Fruit fly (Drosophila melanogaster): ENCODE measurements around the gene Coq4.
A peak's percentile ranks its signal among the peaks of the same experiment; 100 is the strongest.

The Coq4 gene

DNA sequence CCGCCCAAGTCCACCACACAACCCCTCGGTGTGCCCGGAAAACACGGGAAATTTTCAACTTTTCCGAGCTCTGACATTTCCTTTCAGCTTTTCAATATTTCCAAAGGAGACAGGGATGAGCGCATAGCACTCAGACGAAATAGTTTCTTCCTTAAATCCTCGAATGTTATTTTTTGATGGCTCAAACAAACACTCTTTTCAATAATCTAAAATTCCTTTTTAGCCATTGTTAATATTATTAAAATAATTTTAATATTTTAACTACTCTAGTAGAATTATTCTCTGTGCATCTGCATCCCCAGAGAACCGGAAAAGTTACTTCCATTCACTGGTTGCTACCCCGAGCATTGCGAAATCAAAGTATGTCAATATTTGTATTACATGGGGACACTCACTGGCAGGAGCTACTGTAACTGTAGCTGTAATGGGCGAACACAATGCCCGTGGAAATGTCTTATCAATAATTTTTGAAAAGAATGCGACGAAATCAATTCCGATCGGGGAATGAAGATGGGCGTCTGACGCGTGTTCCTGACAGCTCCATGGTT lies 24.3 kb upstream of the Coq4 start (continued):
- peak; percentile 32 for TF ChIP-seq CG6254 (GFP tag; optimal IDR thresholded peaks at IDR 0.05)
- peak; percentile 9 for TF ChIP-seq CG33557 (GFP tag; optimal IDR thresholded peaks at IDR 0.05)
- TF ChIP-seq PHDP (tag; optimal IDR thresholded peaks at IDR 0.05) = peak; percentile 26
- peak; percentile 26 for TF ChIP-seq Fer1 (GFP tag; optimal IDR thresholded peaks at IDR 0.05)
- peak; percentile 42 for TF ChIP-seq zf30C (GFP tag; optimal IDR thresholded peaks at IDR 0.05)
- TF ChIP-seq Side (GFP tag; optimal IDR thresholded peaks at IDR 0.05) = no peak
- TF ChIP-seq Sry-β (GFP tag; optimal IDR thresholded peaks at IDR 0.05) = peak; percentile 31
- TF ChIP-seq CG17359 (tag; optimal IDR thresholded peaks at IDR 0.05) = peak; percentile 30
- no peak for TF ChIP-seq CG10959 (GFP tag; IDR thresholded peaks at IDR 0.05)
- no peak for TF ChIP-seq CG3847 (GFP tag; IDR thresholded peaks at IDR 0.05)
- no peak for TF ChIP-seq Lpt (GFP tag; optimal IDR thresholded peaks at IDR 0.05)
- TF ChIP-seq Xrp1 (GFP tag; IDR thresholded peaks at IDR 0.05) = peak; percentile 62; the same call in 1 of the 2 replicates
- no peak for TF ChIP-seq CG3995 (GFP tag; optimal IDR thresholded peaks at IDR 0.05)
- TF ChIP-seq Asciz (GFP tag; optimal IDR thresholded peaks at IDR 0.05) = peak; percentile 12
- no peak for TF ChIP-seq Gsc (GFP tag; IDR thresholded peaks at IDR 0.05)
- peak; percentile 5 for TF ChIP-seq ATbp (GFP tag; optimal IDR thresholded peaks at IDR 0.05)
- TF ChIP-seq CG7357 (GFP tag; IDR thresholded peaks at IDR 0.05) = no peak
- peak; percentile 51 for TF ChIP-seq gem (tag; optimal IDR thresholded peaks at IDR 0.05)
- no peak for TF ChIP-seq fd64A (GFP tag; optimal IDR thresholded peaks at IDR 0.05)
- TF ChIP-seq CG16815 (GFP tag; optimal IDR thresholded peaks at IDR 0.05) = no peak
- TF ChIP-seq Hr3 (GFP tag; optimal IDR thresholded peaks at IDR 0.05) = no peak
- 0 out of 2 replicates have a peak, but pooled peaks have one; percentile 3 for TF ChIP-seq H2.0 (GFP tag; IDR thresholded peaks at IDR 0.05)
- 0 out of 3 replicates have a peak, but pooled peaks have one; percentile 36 for TF ChIP-seq ci (GFP tag; IDR thresholded peaks at IDR 0.05)
- TF ChIP-seq CG31365 (tag; optimal IDR thresholded peaks at IDR 0.05) = no peak
- no peak for TF ChIP-seq en (GFP tag; optimal IDR thresholded peaks at IDR 0.05)
- no peak for TF ChIP-seq CG10654 (GFP tag; optimal IDR thresholded peaks at IDR 0.05)
- TF ChIP-seq CG2889 (GFP tag; IDR thresholded peaks at IDR 0.05) = no peak
- TF ChIP-seq CG12236 (GFP tag; optimal IDR thresholded peaks at IDR 0.05) = no peak
- peak; percentile 53; the same call in 1 of the 2 replicates for TF ChIP-seq CG6689 (GFP tag; IDR thresholded peaks at IDR 0.05)
- no peak for TF ChIP-seq D (optimal IDR thresholded peaks at IDR 0.05)
- peak; percentile 8 for TF ChIP-seq D (GFP tag; optimal IDR thresholded peaks at IDR 0.05)
- peak; percentile 24 for TF ChIP-seq CG7839 (tag; optimal IDR thresholded peaks at IDR 0.05)
- TF ChIP-seq corto (GFP tag; optimal IDR thresholded peaks at IDR 0.05) = no peak
- TF ChIP-seq sens-2 (GFP tag; IDR thresholded peaks at IDR 0.05) = no peak
- TF ChIP-seq cad (GFP tag; optimal IDR thresholded peaks at IDR 0.05) = no peak
- TF ChIP-seq CG9932 (GFP tag; IDR thresholded peaks at IDR 0.05) = no peak
- peak; percentile 76 for TF ChIP-seq sens (GFP tag)
- TF ChIP-seq dmrt11E (tag; optimal IDR thresholded peaks at IDR 0.05) = peak; percentile 47
- TF ChIP-seq CG13424 (tag; optimal IDR thresholded peaks at IDR 0.05) = no peak
- TF ChIP-seq CG10979 (tag; optimal IDR thresholded peaks at IDR 0.05) = peak; percentile 46
- no peak for TF ChIP-seq H15 (GFP tag; IDR thresholded peaks at IDR 0.05)
- peak; percentile 37 for TF ChIP-seq CG10209 (GFP tag; optimal IDR thresholded peaks at IDR 0.05)
- peak; percentile 52 for TF ChIP-seq CG17328 (GFP tag; IDR thresholded peaks at IDR 0.05)
- TF ChIP-seq CG10431 (GFP tag; optimal IDR thresholded peaks at IDR 0.05) = peak; percentile 67
- peak; percentile 34; the same call in 1 of the 3 replicates for TF ChIP-seq CG17361 (GFP tag; IDR thresholded peaks at IDR 0.05)
- no peak for TF ChIP-seq Drgx (GFP tag; IDR thresholded peaks at IDR 0.05)
- TF ChIP-seq CG9727 (GFP tag; optimal IDR thresholded peaks at IDR 0.05) = peak; percentile 36
- TF ChIP-seq CG17385 (GFP tag; optimal IDR thresholded peaks at IDR 0.05) = peak; percentile 12
- TF ChIP-seq bsh (GFP tag; optimal IDR thresholded peaks at IDR 0.05) = peak in 1 of 2 experiments; percentile 57
- 0 out of 2 replicates have a peak, but pooled peaks have one; percentile 7 for TF ChIP-seq esg (GFP tag; conservative IDR thresholded peaks at IDR 0.05)
- TF ChIP-seq sim (GFP tag; IDR thresholded peaks at IDR 0.05) = 0 out of 2 replicates have a peak, but pooled peaks have one; percentile 28
